Worm (Caenorhabditis elegans) whole organism, early embryonic: ENCODE results near the gene srlf-30.

Experiments used
- B0310.2 ChIP-seq: sonication (generic microtip); optimal IDR thresholded peaks from 2 replicates; lab custom pipeline; 2016; ENCODE audit warnings: mild to moderate bottlenecking, missing genetic modification characterization, missing compliant biosample characterization
- F13C5.2 ChIP-seq: sonication (generic microtip); optimal IDR thresholded peaks from 2 replicates; lab custom pipeline; 2017; ENCODE audit warnings: mild to moderate bottlenecking, missing genetic modification characterization, inconsistent platforms, missing compliant biosample characterization
- aly-1 ChIP-seq: sonication (generic microtip); optimal IDR thresholded peaks from 2 replicates; lab custom pipeline; 2016; ENCODE audit warnings: missing genetic modification characterization, missing compliant biosample characterization
- ama-1 ChIP-seq: fragments of 150-350 bp; optimal IDR thresholded peaks from 2 replicates; lab custom pipeline; 2014
- ceh-13 ChIP-seq: fragments of 200-800 bp; sonication (Bioruptor generic); optimal IDR thresholded peaks from 2 replicates; lab custom pipeline; 2018; ENCODE audit warnings: mild to moderate bottlenecking, missing genetic modification characterization, missing compliant biosample characterization
- ceh-36 ChIP-seq: sonication (generic microtip); optimal IDR thresholded peaks from 2 replicates; lab custom pipeline; 2016; ENCODE audit warnings: missing genetic modification characterization, inconsistent platforms, missing compliant biosample characterization
- flt-1 ChIP-seq: fragments of 200-800 bp; sonication (Bioruptor generic); IDR thresholded peaks from 2 replicates; pipeline ENCODE4 v1.3.6; 2022; ENCODE audit warnings: missing genetic modification characterization, missing compliant biosample characterization
- hmbx-1 ChIP-seq: sonication (generic microtip); optimal IDR thresholded peaks from 2 replicates; lab custom pipeline; 2016; ENCODE audit warnings: mild to moderate bottlenecking, missing genetic modification characterization, missing compliant biosample characterization
- hnd-1 ChIP-seq: sonication (generic microtip); optimal IDR thresholded peaks from 2 replicates; lab custom pipeline; 2016; ENCODE audit warnings: missing genetic modification characterization, missing compliant biosample characterization
- pes-1 ChIP-seq: fragments of 200-800 bp; sonication (Bioruptor generic); IDR thresholded peaks from 2 replicates; pipeline ENCODE4 v1.3.6; 2022; ENCODE audit warnings: missing genetic modification reagents, missing genetic modification characterization, missing compliant biosample characterization
- scrt-1 ChIP-seq: fragments of 200-800 bp; sonication (Bioruptor generic); IDR thresholded peaks from 2 replicates; pipeline ENCODE4 v1.3.6; 2022; ENCODE audit warnings: missing genetic modification characterization, missing compliant biosample characterization
- tbx-11 ChIP-seq: fragments of 200-800 bp; sonication (Bioruptor generic); IDR thresholded peaks from 2 replicates; pipeline ENCODE4 v1.3.6; 2022; ENCODE audit warnings: missing genetic modification characterization, missing compliant biosample characterization
- tbx-37 ChIP-seq: fragments of 200-800 bp; sonication (Bioruptor generic); conservative IDR thresholded peaks from 2 replicates; pipeline ENCODE4 v1.3.6; 2022; ENCODE audit warnings: missing genetic modification reagents, missing genetic modification characterization, missing compliant biosample characterization
- tra-4 ChIP-seq: sonication (generic microtip); optimal IDR thresholded peaks from 2 replicates; lab custom pipeline; 2017; ENCODE audit warnings: missing genetic modification characterization, missing compliant biosample characterization

- TF ChIP-seq hnd-1 (no peak), ama-1 (lab: Kevin White, UChicago) (no peak), flt-1 (GFP tag; lab: Robert Waterston, UW) (no peak), tra-4 (tag; lab: Kevin White, UChicago) (no peak), scrt-1 (no peak), ceh-36 (tag; lab: Kevin White, UChicago) (no peak), ceh-13 (GFP tag; lab: Kevin White, UChicago) (no peak), hmbx-1 (no peak), tbx-37 (GFP tag; lab: Robert Waterston, UW) (no peak), tbx-11 (GFP tag; lab: Robert Waterston, UW) (no peak), pes-1 (GFP tag; lab: Robert Waterston, UW) (no peak), aly-1 (tag; lab: Kevin White, UChicago) (no peak), F13C5.2 (tag; lab: Kevin White, UChicago) (no peak), B0310.2 (tag; lab: Kevin White, UChicago) (no peak)
Measured at ce11 chrIV:10909206-10909605, 9.0 kb downstream of the srlf-30 start, which contains the start of gene ZK596.2.
